Worm (Caenorhabditis elegans): ENCODE measurements around the gene Y110A2AL.9.

Gene Y110A2AL.9

DNA sequence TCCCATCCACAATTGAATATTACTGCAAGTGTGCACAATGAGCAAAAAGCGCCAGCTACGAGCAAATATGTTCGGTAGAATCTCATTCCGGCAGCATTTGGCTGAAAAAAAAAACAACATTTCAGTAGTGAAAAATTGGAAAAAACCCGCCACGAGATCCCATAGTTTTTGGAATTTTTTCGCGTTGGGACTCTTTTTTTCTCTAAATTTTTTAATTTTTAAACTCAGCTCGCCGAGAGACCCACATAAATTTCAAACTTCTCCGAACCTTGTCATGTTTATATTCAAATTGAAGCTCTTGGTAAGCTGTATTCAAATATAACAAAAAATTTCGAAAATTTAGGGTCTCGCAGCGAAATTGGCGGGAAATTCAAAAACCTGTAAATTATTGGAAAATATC lies 27.9 kb upstream of the Y110A2AL.9 start, which contains the start of gene sqv-2:
Gene sqv-2, minus strand, starts transcription at position 101 of the 400 bp plus-strand sequence.
- TF ChIP-seq crh-2 (tag; optimal IDR thresholded peaks at IDR 0.05) (no peak), sem-4 (tag; optimal IDR thresholded peaks at IDR 0.05) (no peak), nhr-129 (tag; optimal IDR thresholded peaks at IDR 0.05) (no peak), sma-3 (GFP tag; optimal IDR thresholded peaks at IDR 0.05) (no peak), ama-1 (optimal IDR thresholded peaks at IDR 0.05) (no peak), unc-62 (GFP tag; optimal IDR thresholded peaks at IDR 0.05) (no peak), Y55F3AM.14 (GFP tag; optimal IDR thresholded peaks at IDR 0.05) (no peak), mbf-1 (tag; optimal IDR thresholded peaks at IDR 0.05) (no peak), ceh-82 (tag; optimal IDR thresholded peaks at IDR 0.05) (no peak), nhr-25 (tag; optimal IDR thresholded peaks at IDR 0.05) (no peak), nhr-21 (tag; optimal IDR thresholded peaks at IDR 0.05) (no peak), F13H6.1 (tag; optimal IDR thresholded peaks at IDR 0.05) (no peak), nhr-237 (tag; optimal IDR thresholded peaks at IDR 0.05) (no peak), aly-2 (tag; optimal IDR thresholded peaks at IDR 0.05) (no peak), lin-13 (GFP tag; optimal IDR thresholded peaks at IDR 0.05) (no peak)

DNA sequence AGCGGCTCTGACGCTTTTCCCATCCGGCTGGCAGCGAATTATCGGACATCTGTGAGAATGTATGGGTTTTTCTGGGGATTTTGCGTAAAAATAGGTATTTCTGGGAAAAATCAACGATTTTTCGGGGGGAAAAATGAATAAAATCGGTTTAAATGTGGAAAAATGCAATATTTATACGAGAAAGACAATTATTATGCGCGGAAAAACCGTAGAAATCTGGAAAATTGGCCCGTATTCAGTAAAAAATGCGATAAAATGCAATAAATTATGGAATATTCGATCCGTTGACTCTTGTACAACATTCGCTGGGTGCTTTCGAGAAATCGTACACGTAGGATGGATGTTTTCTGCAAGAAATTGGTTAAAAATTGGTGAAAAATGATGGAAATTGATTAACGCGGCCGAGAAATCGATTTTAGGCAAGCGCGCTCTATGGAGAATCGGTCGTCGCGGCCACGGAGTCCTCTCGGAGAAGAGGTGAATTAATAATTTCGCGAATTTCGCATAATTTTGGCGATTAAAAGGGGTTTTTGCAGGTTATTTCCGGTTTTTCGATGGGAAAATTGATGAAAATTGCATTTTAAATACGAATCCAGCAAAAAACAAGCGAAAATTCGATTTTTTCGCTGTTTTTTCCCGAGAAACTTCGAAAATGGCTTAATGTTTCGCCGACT lies 22.7 kb upstream of the Y110A2AL.9 start, which contains the start of gene pinn-1:
Gene pinn-1, minus strand, starts transcription at position 51 of the 674 bp plus-strand sequence.
- TF ChIP-seq nhr-10 (tag; optimal IDR thresholded peaks at IDR 0.05) (peak; percentile 62), ztf-11 (tag; optimal IDR thresholded peaks at IDR 0.05) (no peak), lin-11 (tag; optimal IDR thresholded peaks at IDR 0.05) (peak; percentile 78), C34F6.9 (tag; optimal IDR thresholded peaks at IDR 0.05) (peak; percentile 87), ceh-16 (tag; optimal IDR thresholded peaks at IDR 0.05) (peak; percentile 73), nhr-12 (tag; optimal IDR thresholded peaks at IDR 0.05) (peak; percentile 56), aly-2 (tag; optimal IDR thresholded peaks at IDR 0.05) (no peak), nhr-129 (tag; optimal IDR thresholded peaks at IDR 0.05) (peak; percentile 63), skn-1 (tag; optimal IDR thresholded peaks at IDR 0.05) (no peak), nhr-23 (tag; optimal IDR thresholded peaks at IDR 0.05) (no peak), ZK546.5 (tag; optimal IDR thresholded peaks at IDR 0.05) (no peak), unc-62 (GFP tag; optimal IDR thresholded peaks at IDR 0.05) (no peak), unc-55 (GFP tag; optimal IDR thresholded peaks at IDR 0.05) (peak; percentile 94), sma-9 (GFP tag; optimal IDR thresholded peaks at IDR 0.05) (peak; percentile 94), sma-9 (tag; optimal IDR thresholded peaks at IDR 0.05) (no peak), ama-1 (optimal IDR thresholded peaks at IDR 0.05) (no peak), lin-39 (tag; optimal IDR thresholded peaks at IDR 0.05) (no peak), lin-13 (GFP tag; optimal IDR thresholded peaks at IDR 0.05) (peak; percentile 95), nhr-21 (tag; optimal IDR thresholded peaks at IDR 0.05) (peak; percentile 87), ztf-4 (tag; optimal IDR thresholded peaks at IDR 0.05) (peak; percentile 53), elt-1 (tag; optimal IDR thresholded peaks at IDR 0.05) (no peak), nhr-11 (tag; optimal IDR thresholded peaks at IDR 0.05) (no peak), crh-2 (tag; optimal IDR thresholded peaks at IDR 0.05) (peak; percentile 87), unc-39 (tag; optimal IDR thresholded peaks at IDR 0.05) (no peak), mbf-1 (tag; optimal IDR thresholded peaks at IDR 0.05) (no peak), zag-1 (tag; optimal IDR thresholded peaks at IDR 0.05) (peak; percentile 66), mab-5 (tag; optimal IDR thresholded peaks at IDR 0.05) (peak; percentile 61), ztf-1 (GFP tag; conservative IDR thresholded peaks at IDR 0.05) (0 out of 2 replicates have a peak, but pooled peaks have one; percentile 56), sma-3 (GFP tag; optimal IDR thresholded peaks at IDR 0.05) (peak; percentile 93), F13H6.1 (tag; optimal IDR thresholded peaks at IDR 0.05) (peak; percentile 90), nhr-6 (tag; optimal IDR thresholded peaks at IDR 0.05) (peak; percentile 14), sem-4 (tag; optimal IDR thresholded peaks at IDR 0.05) (peak; percentile 83), ceh-82 (tag; optimal IDR thresholded peaks at IDR 0.05) (peak; percentile 48), mdl-1 (tag; optimal IDR thresholded peaks at IDR 0.05) (peak in 1 of 2 experiments; percentile 10), egl-27 (tag; optimal IDR thresholded peaks at IDR 0.05) (peak; percentile 61), nhr-237 (tag; optimal IDR thresholded peaks at IDR 0.05) (no peak), peb-1 (tag; optimal IDR thresholded peaks at IDR 0.05) (no peak), R02D3.7 (tag; optimal IDR thresholded peaks at IDR 0.05) (peak; percentile 10), blmp-1 (tag; optimal IDR thresholded peaks at IDR 0.05; ENCODE audit: insufficient read depth) (no peak), nhr-25 (tag; optimal IDR thresholded peaks at IDR 0.05) (peak; percentile 88), lsy-2 (tag; optimal IDR thresholded peaks at IDR 0.05) (peak; percentile 88 to 91), nhr-77 (tag; optimal IDR thresholded peaks at IDR 0.05) (peak; percentile 73), alr-1 (tag; optimal IDR thresholded peaks at IDR 0.05) (no peak), elt-3 (tag; optimal IDR thresholded peaks at IDR 0.05) (no peak), snpc-4 (tag; optimal IDR thresholded peaks at IDR 0.05) (peak; percentile 60), dmd-4 (tag; optimal IDR thresholded peaks at IDR 0.05) (no peak), fos-1 (tag; optimal IDR thresholded peaks at IDR 0.05) (peak; percentile 85), Y55F3AM.14 (GFP tag; optimal IDR thresholded peaks at IDR 0.05) (peak; percentile 50), gmeb-1 (tag; optimal IDR thresholded peaks at IDR 0.05) (peak; percentile 87)
